Worm (Caenorhabditis elegans) whole organism, mixed stage, embryonic: ENCODE data around the gene F58D2.2.

ENCODE experiments used
- M03D4.4 ChIP-seq: sonication (generic microtip); optimal IDR thresholded peaks from 2 replicates; lab custom pipeline; 2017; ENCODE audit warnings: mild to moderate bottlenecking, missing genetic modification characterization, missing compliant biosample characterization
- bed-3 ChIP-seq: fragments of 200-800 bp; sonication (Bioruptor generic); optimal IDR thresholded peaks from 3 replicates; lab custom pipeline; 2018; ENCODE audit warnings: mild to moderate bottlenecking, missing genetic modification characterization, moderate library complexity, missing compliant biosample characterization
- blmp-1 ChIP-seq: fragments of 150-350 bp; optimal IDR thresholded peaks from 2 replicates; lab custom pipeline; 2014; ENCODE audit warnings: missing biosample characterization, missing genetic modification characterization
- ceh-39 ChIP-seq: fragments of 150-350 bp; optimal IDR thresholded peaks from 2 replicates; lab custom pipeline; 2014; ENCODE audit warnings: missing biosample characterization, missing genetic modification characterization
- ceh-43 ChIP-seq: fragments of 200-800 bp; sonication (Bioruptor generic); optimal IDR thresholded peaks from 2 replicates; lab custom pipeline; 2018; ENCODE audit warnings: mild to moderate bottlenecking, missing genetic modification characterization, moderate library complexity, missing compliant biosample characterization
- ceh-83 ChIP-seq: fragments of 200-800 bp; sonication (Bioruptor generic); optimal IDR thresholded peaks from 2 replicates; lab custom pipeline; 2018; ENCODE audit warnings: mild to moderate bottlenecking, missing genetic modification characterization, missing compliant biosample characterization
- ces-1 ChIP-seq: fragments of 150-350 bp; optimal IDR thresholded peaks from 2 replicates; lab custom pipeline; 2014; ENCODE audit warnings: missing biosample characterization, missing genetic modification reagents, missing genetic modification characterization
- cnd-1 ChIP-seq: fragments of 200-800 bp; sonication (Bioruptor generic); optimal IDR thresholded peaks from 2 replicates; lab custom pipeline; 2018; ENCODE audit warnings: mild to moderate bottlenecking, missing genetic modification characterization, missing compliant biosample characterization
- drap-1 ChIP-seq: fragments of 200-800 bp; sonication (Bioruptor generic); optimal IDR thresholded peaks from 3 replicates; lab custom pipeline; 2018; ENCODE audit warnings: mild to moderate bottlenecking, missing genetic modification characterization, missing compliant biosample characterization
- elt-1 ChIP-seq: sonication (generic microtip); optimal IDR thresholded peaks from 2 replicates; lab custom pipeline; 2017; ENCODE audit warnings: missing genetic modification characterization, mild to moderate bottlenecking, missing compliant biosample characterization, antibody characterized with exemption, moderate library complexity, borderline replicate concordance; ENCODE audit not compliant: insufficient read depth
- elt-3 ChIP-seq: fragments of 150-350 bp; optimal IDR thresholded peaks from 2 replicates; lab custom pipeline; 2014; ENCODE audit warnings: missing biosample characterization, missing genetic modification characterization
- flh-1 ChIP-seq: fragments of 200-800 bp; sonication (Bioruptor generic); optimal IDR thresholded peaks from 2 replicates; lab custom pipeline; 2018; ENCODE audit warnings: mild to moderate bottlenecking, missing genetic modification characterization, moderate library complexity, missing compliant biosample characterization
- ham-2 ChIP-seq: fragments of 200-800 bp; sonication (Bioruptor generic); optimal IDR thresholded peaks from 2 replicates; lab custom pipeline; 2018; ENCODE audit warnings: mild to moderate bottlenecking, missing genetic modification characterization, missing compliant biosample characterization
- hlh-1 ChIP-seq: fragments of 150-350 bp; optimal IDR thresholded peaks from 2 replicates; lab custom pipeline; 2014; ENCODE audit warnings: missing biosample characterization, missing genetic modification reagents, missing genetic modification characterization
- lin-13 ChIP-seq: fragments of 150-350 bp; optimal IDR thresholded peaks from 2 replicates; lab custom pipeline; 2014; ENCODE audit warnings: missing biosample characterization, missing genetic modification characterization
- lin-32 ChIP-seq: fragments of 200-800 bp; sonication (Bioruptor generic); optimal IDR thresholded peaks from 2 replicates; lab custom pipeline; 2018; ENCODE audit warnings: mild to moderate bottlenecking, missing genetic modification characterization, missing compliant biosample characterization
- lsy-2 ChIP-seq: fragments of 150-350 bp; optimal IDR thresholded peaks from 2 replicates; lab custom pipeline; 2014; ENCODE audit warnings: missing biosample characterization, missing genetic modification characterization
- mab-5 ChIP-seq: fragments of 150-350 bp; optimal IDR thresholded peaks from 2 replicates; lab custom pipeline; 2014; ENCODE audit warnings: missing biosample characterization, missing genetic modification characterization
- mep-1 ChIP-seq: fragments of 150-350 bp; optimal IDR thresholded peaks from 2 replicates; lab custom pipeline; 2017; ENCODE audit warnings: missing biosample characterization, missing genetic modification reagents, missing genetic modification characterization, inconsistent platforms
- mls-2 ChIP-seq: sonication (generic microtip); optimal IDR thresholded peaks from 2 replicates; lab custom pipeline; 2016; ENCODE audit warnings: mild to moderate bottlenecking, missing genetic modification characterization, moderate library complexity, missing compliant biosample characterization
- nhr-12 ChIP-seq: fragments of 150-350 bp; optimal IDR thresholded peaks from 2 replicates; lab custom pipeline; 2014; ENCODE audit warnings: missing biosample characterization, missing genetic modification characterization
- nhr-2 ChIP-seq: fragments of 150-350 bp; optimal IDR thresholded peaks from 2 replicates; lab custom pipeline; 2014; ENCODE audit warnings: missing biosample characterization, missing genetic modification characterization
- nhr-237 ChIP-seq: fragments of 150-350 bp; optimal IDR thresholded peaks from 2 replicates; lab custom pipeline; 2014; ENCODE audit warnings: missing biosample characterization, missing genetic modification characterization
- nhr-28 ChIP-seq: fragments of 150-350 bp; optimal IDR thresholded peaks from 2 replicates; lab custom pipeline; 2014; ENCODE audit warnings: missing biosample characterization, missing genetic modification characterization
- nhr-76 ChIP-seq: sonication (generic microtip); optimal IDR thresholded peaks from 2 replicates; lab custom pipeline; 2017; ENCODE audit warnings: missing biosample characterization, missing genetic modification characterization
- pha-4 ChIP-seq: fragments of 150-350 bp; optimal IDR thresholded peaks from 2 replicates; lab custom pipeline; 2018; ENCODE audit warnings: missing biosample characterization, missing genetic modification reagents, missing genetic modification characterization
- sem-2 ChIP-seq: fragments of 200-800 bp; sonication (Bioruptor generic); optimal IDR thresholded peaks from 2 replicates; lab custom pipeline; 2018; ENCODE audit warnings: mild to moderate bottlenecking, missing genetic modification characterization, missing compliant biosample characterization
- snpc-4 ChIP-seq: fragments of 150-350 bp; optimal IDR thresholded peaks from 2 replicates; lab custom pipeline; 2014; ENCODE audit warnings: missing biosample characterization, missing genetic modification characterization
- sptf-1 ChIP-seq: sonication (generic microtip); optimal IDR thresholded peaks from 2 replicates; lab custom pipeline; 2017; ENCODE audit warnings: mild to moderate bottlenecking, missing genetic modification characterization, moderate library complexity, missing compliant biosample characterization
- tbx-8 ChIP-seq: fragments of 200-800 bp; sonication (Bioruptor generic); optimal IDR thresholded peaks from 2 replicates; lab custom pipeline; 2018; ENCODE audit warnings: mild to moderate bottlenecking, missing genetic modification characterization, moderate library complexity, missing compliant biosample characterization
- unc-120 ChIP-seq: sonication (generic microtip); optimal IDR thresholded peaks from 2 replicates; lab custom pipeline; 2017; ENCODE audit warnings: missing genetic modification characterization, missing compliant biosample characterization; ENCODE audit not compliant: poor library complexity, severe bottlenecking
- unc-39 ChIP-seq: fragments of 150-350 bp; optimal IDR thresholded peaks from 2 replicates; lab custom pipeline; 2014; ENCODE audit warnings: missing biosample characterization, missing genetic modification characterization
- unc-62 ChIP-seq: fragments of 150-350 bp; optimal IDR thresholded peaks from 2 replicates; lab custom pipeline; 2014; ENCODE audit warnings: missing biosample characterization, missing genetic modification reagents, missing genetic modification characterization
- zip-8 ChIP-seq: fragments of 150-350 bp; optimal IDR thresholded peaks from 2 replicates; lab custom pipeline; 2014; ENCODE audit warnings: missing biosample characterization, missing genetic modification characterization
- ztf-11 ChIP-seq: fragments of 150-350 bp; optimal IDR thresholded peaks from 2 replicates; lab custom pipeline; 2014; ENCODE audit warnings: missing biosample characterization, missing genetic modification characterization

F58D2.2 gene

ce11 chrIV:13231393-13231792, 41.8 kb downstream of the F58D2.2 start:
- TF ChIP-seq elt-1 (tag; lab: Kevin White, UChicago) (no peak), ces-1 (GFP tag; lab: Kevin White, UChicago) (peak; percentile 85), mep-1 (tag; lab: Kevin White, UChicago) (peak; percentile 28), nhr-2 (no peak), lsy-2 (peak; percentile 96), bed-3 (GFP tag; lab: Kevin White, UChicago) (no peak)

DNA sequence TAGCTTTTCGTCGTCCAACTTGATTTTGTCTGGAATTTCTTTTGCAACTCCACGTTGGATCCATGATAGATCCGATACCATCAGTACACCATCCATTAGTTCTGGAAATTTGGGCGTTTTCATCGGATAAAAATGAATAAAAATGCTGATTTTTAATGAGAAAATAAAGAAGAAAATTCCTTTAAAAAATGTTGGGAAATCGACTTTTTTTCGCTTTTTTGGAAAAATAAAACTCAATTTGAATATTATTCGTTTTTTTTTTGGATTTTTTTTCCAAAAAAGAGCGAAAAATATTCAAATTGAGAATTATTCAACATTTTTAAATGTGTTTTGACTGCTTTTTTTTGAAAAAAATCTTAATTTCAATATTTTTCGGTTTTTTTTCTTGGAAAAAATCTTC, 46.9 kb downstream of the F58D2.2 start, which contains the start of gene pwp-1:
TSS of gene pwp-1 (minus strand) at position 101 of the 400 bp plus-strand sequence.
- TF ChIP-seq snpc-4 (no peak), ceh-83 (GFP tag; lab: Kevin White, UChicago) (no peak), sptf-1 (tag; lab: Kevin White, UChicago) (no peak), flh-1 (GFP tag; lab: Kevin White, UChicago) (no peak), lin-13 (tag; lab: Kevin White, UChicago) (no peak), unc-120 (tag; lab: Kevin White, UChicago) (no peak), elt-1 (tag; lab: Kevin White, UChicago) (no peak), cnd-1 (tag; lab: Kevin White, UChicago) (no peak), M03D4.4 (tag; lab: Kevin White, UChicago) (no peak), nhr-237 (tag; lab: Kevin White, UChicago) (no peak), mls-2 (tag; lab: Kevin White, UChicago) (no peak), sem-2 (GFP tag; lab: Kevin White, UChicago) (no peak), unc-39 (tag; lab: Kevin White, UChicago) (no peak), ces-1 (GFP tag; lab: Kevin White, UChicago) (no peak), unc-62 (no peak), bed-3 (GFP tag; lab: Kevin White, UChicago) (no peak), tbx-8 (no peak), nhr-76 (no peak), nhr-12 (tag; lab: Kevin White, UChicago) (no peak), drap-1 (GFP tag; lab: Kevin White, UChicago) (no peak)

- no peak for TF ChIP-seq mls-2 (tag; lab: Kevin White, UChicago)
- no peak for TF ChIP-seq unc-120 (tag; lab: Kevin White, UChicago)
- TF ChIP-seq nhr-237 (tag; lab: Kevin White, UChicago): no peak
- no peak for TF ChIP-seq ceh-39 (tag; lab: Kevin White, UChicago)
- no peak for TF ChIP-seq nhr-28
- TF ChIP-seq flh-1 (GFP tag; lab: Kevin White, UChicago): no peak
- TF ChIP-seq ceh-83 (GFP tag; lab: Kevin White, UChicago): peak; percentile 7
Measured at ce11 chrIV:13238943-13239861, 49.6 kb downstream of the F58D2.2 start, which contains the start of gene tag-115. tag-115 (minus strand) TSS chrIV:13239414.

DNA sequence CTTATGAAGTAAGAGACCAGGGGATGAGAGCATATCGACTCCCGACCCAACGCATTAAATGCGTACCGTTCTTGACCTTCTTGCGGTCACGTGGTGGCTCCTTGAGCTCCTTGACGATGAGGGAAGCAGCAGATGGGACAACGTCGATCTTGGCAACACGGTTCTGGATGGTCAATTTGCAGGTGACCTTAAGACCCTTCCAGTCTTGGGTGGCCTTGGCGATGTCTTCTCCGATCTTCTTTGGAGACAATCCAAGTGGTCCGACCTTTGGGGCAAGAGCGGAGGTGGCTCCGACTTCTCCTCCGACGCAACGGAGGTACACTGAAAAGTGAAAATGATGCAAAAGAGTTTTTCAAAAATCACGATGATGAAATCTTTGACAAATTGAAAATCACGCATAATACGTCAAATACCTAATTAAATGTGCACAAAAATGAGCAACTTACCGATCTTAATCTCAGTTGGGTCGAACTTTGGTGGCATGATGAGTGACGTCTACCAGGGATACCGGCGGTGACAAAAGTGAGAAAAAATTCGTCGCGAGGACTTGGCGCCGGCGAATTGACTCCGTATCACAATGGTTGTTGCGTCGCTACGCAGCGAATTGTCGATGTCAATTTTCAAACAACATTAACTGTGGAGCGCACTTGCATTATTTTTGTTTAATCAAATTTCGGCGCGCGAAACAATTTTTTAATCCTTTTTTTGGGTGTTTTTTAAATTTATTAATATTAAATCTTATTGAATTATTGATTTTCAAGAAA, 50.7 kb downstream of the F58D2.2 start, which contains the start of gene rpl-12:
TSS of gene rpl-12 (minus strand) at position 574 of the 764 bp plus-strand sequence.
- TF ChIP-seq sem-2 (GFP tag; lab: Kevin White, UChicago): no peak
- TF ChIP-seq ceh-39 (tag; lab: Kevin White, UChicago): peak; percentile 94
- TF ChIP-seq drap-1 (GFP tag; lab: Kevin White, UChicago): peak; percentile 80
- TF ChIP-seq nhr-76: no peak
- TF ChIP-seq unc-62: peak; percentile 94
- TF ChIP-seq unc-39 (tag; lab: Kevin White, UChicago): peak; percentile 75
- peak; percentile 23 for TF ChIP-seq ham-2 (GFP tag; lab: Kevin White, UChicago)
- peak; percentile 99 for TF ChIP-seq pha-4 (tag; lab: Kevin White, UChicago)
- peak; percentile 52 for TF ChIP-seq blmp-1
- TF ChIP-seq elt-1 (tag; lab: Kevin White, UChicago): no peak
- TF ChIP-seq lin-32: peak; percentile 3
- TF ChIP-seq nhr-2: no peak
- peak; percentile 99 for TF ChIP-seq mep-1 (tag; lab: Kevin White, UChicago)
- TF ChIP-seq unc-120 (tag; lab: Kevin White, UChicago): peak; percentile 75
- TF ChIP-seq mls-2 (tag; lab: Kevin White, UChicago): peak; percentile 75
- peak; percentile 83 for TF ChIP-seq mab-5
- TF ChIP-seq ceh-83 (GFP tag; lab: Kevin White, UChicago): peak; percentile 67
- peak; percentile 74 for TF ChIP-seq M03D4.4 (tag; lab: Kevin White, UChicago)
- peak; percentile 75 for TF ChIP-seq ztf-11 (tag; lab: Kevin White, UChicago)
- no peak for TF ChIP-seq flh-1 (GFP tag; lab: Kevin White, UChicago)
- TF ChIP-seq ces-1 (GFP tag; lab: Kevin White, UChicago): peak; percentile 100
- peak; percentile 71 for TF ChIP-seq hlh-1 (tag; lab: Kevin White, UChicago)
- TF ChIP-seq nhr-237 (tag; lab: Kevin White, UChicago): peak; percentile 97
- TF ChIP-seq zip-8: peak; percentile 54
- TF ChIP-seq nhr-12 (tag; lab: Kevin White, UChicago): peak; percentile 75
- peak; percentile 92 for TF ChIP-seq lsy-2
- TF ChIP-seq ceh-43 (GFP tag; lab: Kevin White, UChicago): peak; percentile 67
- TF ChIP-seq bed-3 (GFP tag; lab: Kevin White, UChicago): no peak
- peak; percentile 45 for TF ChIP-seq tbx-8
- TF ChIP-seq sptf-1 (tag; lab: Kevin White, UChicago): peak; percentile 89
- TF ChIP-seq snpc-4: no peak
- TF ChIP-seq elt-3 (tag; lab: Kevin White, UChicago): peak; percentile 84
- no peak for TF ChIP-seq nhr-28
